Worm (Caenorhabditis elegans) whole organism, L1 larva: ENCODE results near the gene cyn-12.
A peak's percentile ranks its signal among the peaks of the same experiment; 100 is the strongest.

Experiments used
- aha-1 ChIP-seq: fragments of 150-350 bp; optimal IDR thresholded peaks from 2 replicates; lab custom pipeline; 2014; ENCODE audit warnings: missing biosample characterization, missing genetic modification characterization
- egl-27 ChIP-seq, 2 experiments: fragments of 150-350 bp in 1 of 2; sonication (generic microtip); optimal IDR thresholded peaks; 3 replicates each; lab custom pipeline; 2017 to 2018; ENCODE audit warnings: missing biosample characterization in 2 of 2, missing genetic modification characterization in 2 of 2, missing genetic modification reagents in 2 of 2
- nhr-28 ChIP-seq: fragments of 150-350 bp; optimal IDR thresholded peaks from 2 replicates; lab custom pipeline; 2014; ENCODE audit warnings: missing biosample characterization, missing genetic modification characterization
- nhr-85 ChIP-seq: sonication (generic microtip); peaks from one replicate; lab custom pipeline; 2016; ENCODE audit warnings: missing genetic modification characterization, inconsistent platforms, missing compliant biosample characterization
- pag-3 ChIP-seq: sonication (generic microtip); optimal IDR thresholded peaks from 2 replicates; lab custom pipeline; 2017; ENCODE audit warnings: missing genetic modification characterization, mild to moderate bottlenecking, missing compliant biosample characterization, antibody characterized with exemption, borderline replicate concordance; ENCODE audit not compliant: insufficient read depth
- pqm-1 ChIP-seq: sonication (generic microtip); optimal IDR thresholded peaks from 3 replicates; lab custom pipeline; 2017; ENCODE audit warnings: missing biosample characterization, missing genetic modification characterization
- snpc-4 ChIP-seq: fragments of 150-350 bp; optimal IDR thresholded peaks from 2 replicates; lab custom pipeline; 2014; ENCODE audit warnings: missing biosample characterization, missing genetic modification characterization
- unc-86 ChIP-seq: sonication (generic microtip); optimal IDR thresholded peaks from 2 replicates; lab custom pipeline; 2016; ENCODE audit warnings: missing genetic modification characterization, missing compliant biosample characterization
- zag-1 ChIP-seq: fragments of 150-350 bp; optimal IDR thresholded peaks from 2 replicates; lab custom pipeline; 2014; ENCODE audit warnings: missing biosample characterization, missing genetic modification characterization

DNA sequence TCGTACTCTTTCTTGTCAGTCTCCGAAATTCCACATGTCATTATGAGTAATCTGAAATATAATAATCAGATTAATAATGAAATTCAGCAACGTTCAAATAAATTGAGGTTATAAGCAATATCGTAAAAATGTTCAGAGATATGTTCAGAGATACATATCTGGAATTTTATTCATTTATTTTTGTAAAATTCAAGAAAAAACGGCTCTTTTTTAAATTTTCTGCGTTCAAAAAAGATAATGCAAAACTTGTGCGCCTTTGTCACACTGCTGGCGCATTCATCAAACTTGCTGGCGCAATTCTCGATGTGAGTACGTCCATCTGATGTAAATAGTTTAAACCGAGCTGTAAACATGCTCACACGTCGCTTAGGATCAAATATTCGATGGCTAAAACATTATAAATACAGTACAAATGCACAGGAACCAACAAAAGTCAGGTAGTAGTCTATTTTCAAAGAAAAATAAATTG, 29.8 kb downstream of the cyn-12 start, which contains the start of the genes rde-8 and ZC477.3:
- no peak for TF ChIP-seq nhr-28 (tag; lab: Kevin White, UChicago)
- no peak for TF ChIP-seq aha-1 (tag; lab: Kevin White, UChicago)
- TF ChIP-seq pqm-1, result no peak
- TF ChIP-seq unc-86 (tag; lab: Kevin White, UChicago), result peak; percentile 78
- TF ChIP-seq pag-3 (tag; lab: Kevin White, UChicago), result no peak
- no peak for TF ChIP-seq zag-1 (tag; lab: Kevin White, UChicago)
- peak; percentile 80 for TF ChIP-seq snpc-4
- TF ChIP-seq nhr-85 (tag; lab: Kevin White, UChicago), result peak; percentile 68
- TF ChIP-seq egl-27 (tag; optimal IDR thresholded peaks at IDR 0.05; lab: Kevin White, UChicago), result no peak
